Worm (Caenorhabditis elegans) whole organism, L1 larva: ENCODE measurements around the gene sma-2.

ENCODE experiments used
- Y116A8C.19 ChIP-seq: sonication (generic microtip); optimal IDR thresholded peaks from 2 replicates; lab custom pipeline; 2016; ENCODE audit warnings: missing compliant biosample characterization, missing genetic modification characterization, borderline replicate concordance
- aly-2 ChIP-seq: fragments of 150-350 bp; optimal IDR thresholded peaks from 2 replicates; lab custom pipeline; 2014; ENCODE audit warnings: missing biosample characterization, missing genetic modification characterization
- ama-1 ChIP-seq: fragments of 150-350 bp; optimal IDR thresholded peaks from 2 replicates; lab custom pipeline; 2014
- blmp-1 ChIP-seq: fragments of 150-350 bp; optimal IDR thresholded peaks from 2 replicates; lab custom pipeline; 2014; ENCODE audit warnings: missing biosample characterization, missing genetic modification characterization
- ceh-63 ChIP-seq: fragments of 200-800 bp; sonication (Bioruptor generic); optimal IDR thresholded peaks from 2 replicates; lab custom pipeline; 2018; ENCODE audit warnings: mild to moderate bottlenecking, missing genetic modification characterization, missing compliant biosample characterization
- ceh-8 ChIP-seq: fragments of 200-800 bp; sonication (Bioruptor generic); optimal IDR thresholded peaks from 2 replicates; lab custom pipeline; 2018; ENCODE audit warnings: mild to moderate bottlenecking, missing genetic modification characterization, moderate library complexity, missing compliant biosample characterization
- ceh-90 ChIP-seq: sonication (generic microtip); optimal IDR thresholded peaks from 2 replicates; lab custom pipeline; 2016; ENCODE audit warnings: missing genetic modification characterization, missing compliant biosample characterization
- ces-1 ChIP-seq: fragments of 150-350 bp; optimal IDR thresholded peaks from 2 replicates; lab custom pipeline; 2014; ENCODE audit warnings: missing biosample characterization, missing genetic modification reagents, missing genetic modification characterization
- dsc-1 ChIP-seq: sonication (generic microtip); optimal IDR thresholded peaks from 2 replicates; lab custom pipeline; 2016; ENCODE audit warnings: mild to moderate bottlenecking, missing genetic modification characterization, missing compliant biosample characterization
- efl-1 ChIP-seq, 4 experiments: fragments of 150-350 bp; optimal IDR thresholded peaks in 3 of 4; peaks in 1 of 4; 1 replicate in 1 of 4; 2 replicates in 3 of 4; lab custom pipeline; 2014; ENCODE audit warnings: missing biosample characterization in 2 of 4, missing genetic modification characterization in 2 of 4, missing genetic modification reagents in 2 of 4
- egl-27 ChIP-seq, 2 experiments: fragments of 150-350 bp in 1 of 2; sonication (generic microtip); optimal IDR thresholded peaks; 3 replicates each; lab custom pipeline; 2017 to 2018; ENCODE audit warnings: missing biosample characterization in 2 of 2, missing genetic modification characterization in 2 of 2, missing genetic modification reagents in 2 of 2
- ets-5 ChIP-seq: fragments of 200-800 bp; sonication (Bioruptor generic); IDR thresholded peaks from 2 replicates; pipeline ENCODE4 v1.3.6; 2022; ENCODE audit warnings: missing genetic modification characterization, missing compliant biosample characterization
- fkh-4 ChIP-seq: sonication (generic microtip); optimal IDR thresholded peaks from 2 replicates; lab custom pipeline; 2016; ENCODE audit warnings: missing compliant biosample characterization, missing genetic modification characterization, borderline replicate concordance
- fkh-8 ChIP-seq: sonication (generic microtip); optimal IDR thresholded peaks from 2 replicates; lab custom pipeline; 2016; ENCODE audit warnings: mild to moderate bottlenecking, missing genetic modification characterization, missing compliant biosample characterization
- fos-1 ChIP-seq: fragments of 150-350 bp; optimal IDR thresholded peaks from 2 replicates; lab custom pipeline; 2014; ENCODE audit warnings: missing biosample characterization, missing genetic modification characterization
- hlh-17 ChIP-seq: fragments of 200-800 bp; sonication (Bioruptor generic); optimal IDR thresholded peaks from 2 replicates; lab custom pipeline; 2018; ENCODE audit warnings: missing genetic modification characterization, mild to moderate bottlenecking, missing compliant biosample characterization, moderate library complexity, borderline replicate concordance
- hlh-4 ChIP-seq: sonication (generic microtip); optimal IDR thresholded peaks from 2 replicates; lab custom pipeline; 2016; ENCODE audit warnings: mild to moderate bottlenecking, missing genetic modification characterization, missing compliant biosample characterization
- jun-1 ChIP-seq: fragments of 150-350 bp; optimal IDR thresholded peaks from 2 replicates; lab custom pipeline; 2014; ENCODE audit warnings: missing biosample characterization, missing genetic modification reagents, missing genetic modification characterization
- lin-39 ChIP-seq: fragments of 150-350 bp; optimal IDR thresholded peaks from 2 replicates; lab custom pipeline; 2014; ENCODE audit warnings: missing biosample characterization, missing genetic modification reagents, missing genetic modification characterization
- lir-3 ChIP-seq: sonication (generic microtip); optimal IDR thresholded peaks from 2 replicates; lab custom pipeline; 2016; ENCODE audit warnings: mild to moderate bottlenecking, missing genetic modification characterization, moderate library complexity, missing compliant biosample characterization; ENCODE audit not compliant: poor library complexity
- mab-9 ChIP-seq: fragments of 200-800 bp; sonication (Bioruptor generic); IDR thresholded peaks from 2 replicates; pipeline ENCODE4 v1.3.6; 2022; ENCODE audit warnings: missing genetic modification reagents, missing genetic modification characterization, missing compliant biosample characterization
- mep-1 ChIP-seq: fragments of 150-350 bp; optimal IDR thresholded peaks from 2 replicates; lab custom pipeline; 2014; ENCODE audit warnings: missing biosample characterization, missing genetic modification characterization
- nhr-11 ChIP-seq: fragments of 150-350 bp; optimal IDR thresholded peaks from 2 replicates; lab custom pipeline; 2014; ENCODE audit warnings: missing biosample characterization, missing genetic modification characterization
- nhr-12 ChIP-seq: sonication (generic microtip); optimal IDR thresholded peaks from 2 replicates; lab custom pipeline; 2017; ENCODE audit warnings: missing biosample characterization, missing genetic modification characterization
- nhr-20 ChIP-seq: sonication (generic microtip); optimal IDR thresholded peaks from 2 replicates; lab custom pipeline; 2016; ENCODE audit warnings: mild to moderate bottlenecking, missing genetic modification characterization, missing compliant biosample characterization
- nhr-71 ChIP-seq: sonication (generic microtip); optimal IDR thresholded peaks from 2 replicates; lab custom pipeline; 2016; ENCODE audit warnings: mild to moderate bottlenecking, missing genetic modification characterization, moderate library complexity, missing compliant biosample characterization
- nhr-76 ChIP-seq: sonication (generic microtip); optimal IDR thresholded peaks from 2 replicates; lab custom pipeline; 2017; ENCODE audit warnings: missing biosample characterization, missing genetic modification characterization
- nhr-77 ChIP-seq: fragments of 150-350 bp; optimal IDR thresholded peaks from 2 replicates; lab custom pipeline; 2014; ENCODE audit warnings: missing biosample characterization, missing genetic modification characterization
- nhr-85 ChIP-seq: sonication (generic microtip); peaks from one replicate; lab custom pipeline; 2016; ENCODE audit warnings: missing genetic modification characterization, inconsistent platforms, missing compliant biosample characterization
- pag-3 ChIP-seq: sonication (generic microtip); optimal IDR thresholded peaks from 2 replicates; lab custom pipeline; 2017; ENCODE audit warnings: missing genetic modification characterization, mild to moderate bottlenecking, missing compliant biosample characterization, antibody characterized with exemption, borderline replicate concordance; ENCODE audit not compliant: insufficient read depth
- pax-3 ChIP-seq: fragments of 200-800 bp; sonication (Bioruptor generic); optimal IDR thresholded peaks from 2 replicates; lab custom pipeline; 2018; ENCODE audit warnings: mild to moderate bottlenecking, missing genetic modification characterization, moderate library complexity, missing compliant biosample characterization
- pqm-1 ChIP-seq: sonication (generic microtip); optimal IDR thresholded peaks from 3 replicates; lab custom pipeline; 2017; ENCODE audit warnings: missing biosample characterization, missing genetic modification characterization
- snu-23 ChIP-seq: sonication (generic microtip); optimal IDR thresholded peaks from 2 replicates; lab custom pipeline; 2016; ENCODE audit warnings: missing genetic modification characterization, missing compliant biosample characterization
- sox-4 ChIP-seq: sonication (generic microtip); optimal IDR thresholded peaks from 2 replicates; lab custom pipeline; 2016; ENCODE audit warnings: missing genetic modification characterization, missing compliant biosample characterization
- sptf-1 ChIP-seq: fragments of 150-350 bp; optimal IDR thresholded peaks from 2 replicates; lab custom pipeline; 2014; ENCODE audit warnings: missing biosample characterization, missing genetic modification characterization
- swsn-7 ChIP-seq: sonication (generic microtip); optimal IDR thresholded peaks from 2 replicates; lab custom pipeline; 2016; ENCODE audit warnings: missing genetic modification characterization, missing compliant biosample characterization
- unc-130 ChIP-seq: fragments of 150-350 bp; optimal IDR thresholded peaks from 2 replicates; lab custom pipeline; 2017; ENCODE audit warnings: missing biosample characterization, missing genetic modification characterization, inconsistent platforms
- unc-30 ChIP-seq: sonication (generic microtip); optimal IDR thresholded peaks from 2 replicates; lab custom pipeline; 2017; ENCODE audit warnings: missing biosample characterization, missing genetic modification characterization
- unc-62 ChIP-seq: fragments of 150-350 bp; optimal IDR thresholded peaks from 2 replicates; lab custom pipeline; 2014; ENCODE audit warnings: missing biosample characterization, missing genetic modification reagents, missing genetic modification characterization
- vab-15 ChIP-seq: sonication (generic microtip); optimal IDR thresholded peaks from 2 replicates; lab custom pipeline; 2017; ENCODE audit warnings: missing genotype, mild to moderate bottlenecking, missing genetic modification characterization, missing compliant biosample characterization
- zip-4 ChIP-seq: fragments of 200-800 bp; sonication (Bioruptor generic); optimal IDR thresholded peaks from 2 replicates; lab custom pipeline; 2018; ENCODE audit warnings: mild to moderate bottlenecking, missing genetic modification characterization, moderate library complexity, missing compliant biosample characterization

The sma-2 gene

DNA sequence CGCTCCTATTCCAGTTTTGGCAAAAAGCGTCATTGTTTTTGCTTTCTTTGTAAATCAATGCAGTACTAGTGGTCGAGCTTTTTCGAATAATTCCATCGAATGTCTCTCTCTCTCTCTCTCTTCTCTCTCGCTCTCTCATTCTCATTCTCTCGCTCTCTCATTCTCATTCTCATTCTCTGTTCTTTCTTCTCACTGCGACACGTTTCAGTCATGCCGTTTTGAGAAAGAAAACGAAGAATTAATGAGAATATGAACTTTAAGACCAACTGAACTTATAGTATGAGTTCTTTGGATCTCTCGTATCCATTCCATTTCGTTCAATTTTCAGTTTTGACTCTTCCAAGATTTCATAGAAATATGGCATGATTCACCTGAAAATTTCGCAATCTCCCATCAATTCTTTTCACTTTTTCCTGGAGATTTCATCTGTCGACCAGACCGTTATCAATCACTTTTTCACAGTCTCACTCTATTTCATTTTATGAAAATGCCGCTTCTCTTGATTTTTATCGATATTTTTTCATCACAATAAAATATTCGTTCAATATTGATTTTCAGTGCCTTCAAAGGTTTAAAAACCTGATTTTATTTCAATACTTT lies 23.0 kb downstream of the sma-2 start (continued):
- TF ChIP-seq pax-3 (tag; lab: Kevin White, UChicago) (peak; percentile 2), Y116A8C.19 (tag; lab: Kevin White, UChicago) (no peak), hlh-4 (tag; lab: Kevin White, UChicago) (no peak), egl-27 (tag; optimal IDR thresholded peaks at IDR 0.05; lab: Kevin White, UChicago) (no peak), ama-1 (lab: Kevin White, UChicago) (no peak), ceh-90 (tag; lab: Kevin White, UChicago) (no peak), aly-2 (no peak), efl-1 (optimal IDR thresholded peaks at IDR 0.05; lab: Kevin White, UChicago) (peak in 1 of 2 experiments; percentile 8), efl-1 (GFP tag; optimal IDR thresholded peaks at IDR 0.05 in 1 of 2; lab: Kevin White, UChicago) (no peak), ceh-8 (GFP tag; lab: Kevin White, UChicago) (no peak), zip-4 (GFP tag; lab: Kevin White, UChicago) (peak; percentile 30), nhr-12 (tag; lab: Kevin White, UChicago) (no peak), sox-4 (no peak), unc-62 (GFP tag; lab: Kevin White, UChicago) (no peak), lin-39 (no peak), nhr-71 (peak; percentile 29), pag-3 (no peak), fkh-4 (tag; lab: Kevin White, UChicago) (no peak), unc-130 (no peak), ces-1 (GFP tag; lab: Kevin White, UChicago) (no peak), dsc-1 (peak; percentile 5), swsn-7 (tag; lab: Kevin White, UChicago) (no peak), vab-15 (tag; lab: Kevin White, UChicago) (no peak), ets-5 (no peak), nhr-11 (tag; lab: Kevin White, UChicago) (no peak), fos-1 (tag; lab: Kevin White, UChicago) (no peak), nhr-76 (no peak), snu-23 (GFP tag; lab: Kevin White, UChicago) (no peak), blmp-1 (tag; lab: Kevin White, UChicago) (peak; percentile 84), fkh-8 (tag; lab: Kevin White, UChicago) (peak; percentile 58), jun-1 (no peak)

DNA sequence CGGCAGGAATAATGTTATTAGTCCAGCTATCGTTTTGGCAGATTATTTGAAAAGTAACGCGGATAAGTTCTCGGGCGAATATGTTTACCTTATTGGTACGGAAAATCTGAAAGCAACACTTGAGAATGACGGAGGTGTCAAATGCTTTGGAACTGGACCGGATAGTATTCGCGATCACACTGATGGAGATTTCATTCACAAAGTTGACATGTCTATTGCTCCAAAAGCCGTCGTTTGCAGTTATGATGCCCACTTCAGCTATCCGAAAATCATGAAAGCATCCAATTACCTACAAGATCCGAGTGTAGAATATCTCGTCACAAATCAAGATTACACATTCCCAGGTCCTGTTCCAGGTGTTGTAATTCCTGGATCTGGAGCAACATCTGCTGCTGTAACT lies 23.9 kb downstream of the sma-2 start:
- TF ChIP-seq nhr-85 (tag; lab: Kevin White, UChicago) (no peak), fkh-8 (tag; lab: Kevin White, UChicago) (no peak), hlh-17 (no peak), efl-1 (optimal IDR thresholded peaks at IDR 0.05; lab: Kevin White, UChicago) (no peak), efl-1 (GFP tag; optimal IDR thresholded peaks at IDR 0.05 in 1 of 2; lab: Kevin White, UChicago) (peak in 1 of 2 experiments; percentile 37), lir-3 (tag; lab: Kevin White, UChicago) (no peak), unc-30 (no peak), pqm-1 (no peak)

DNA sequence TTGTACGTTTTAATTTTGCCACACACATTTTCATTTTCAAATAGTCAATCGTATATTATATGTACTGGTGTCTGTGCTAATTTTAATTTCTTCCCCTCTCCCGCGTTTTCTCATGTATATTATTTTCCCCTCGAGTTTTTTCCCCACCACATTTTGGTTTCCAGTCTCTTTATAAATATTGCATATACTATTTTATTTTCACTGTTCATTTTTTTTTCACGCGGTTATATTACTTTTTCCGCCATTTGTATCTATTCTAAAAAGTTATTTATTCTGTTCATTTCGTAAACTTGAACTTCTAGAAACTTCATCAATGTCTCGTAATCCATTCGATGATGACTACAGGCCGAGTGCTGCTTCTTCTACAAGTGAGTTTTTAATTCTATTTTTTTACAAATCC lies 26.5 kb downstream of the sma-2 start, which contains the start of gene snap-29:
Gene snap-29, plus strand, starts transcription at position 301 of the 400 bp plus-strand sequence.
- TF ChIP-seq unc-62 (GFP tag; lab: Kevin White, UChicago) (no peak), fkh-8 (tag; lab: Kevin White, UChicago) (no peak), fos-1 (tag; lab: Kevin White, UChicago) (no peak), lir-3 (tag; lab: Kevin White, UChicago) (no peak), nhr-77 (tag; lab: Kevin White, UChicago) (no peak), mab-9 (GFP tag; lab: Robert Waterston, UW) (no peak), ceh-63 (no peak), nhr-20 (no peak), snu-23 (GFP tag; lab: Kevin White, UChicago) (no peak), sptf-1 (tag; lab: Kevin White, UChicago) (no peak), mep-1 (tag; lab: Kevin White, UChicago) (no peak), dsc-1 (no peak)
- TF ChIP-seq, all 84 proteins: peak for 0
